Fruit fly (Drosophila melanogaster): Measurements from ENCODE around the gene tna.
A peak's percentile ranks its signal among the peaks of the same experiment; 100 is the strongest.

DNA sequence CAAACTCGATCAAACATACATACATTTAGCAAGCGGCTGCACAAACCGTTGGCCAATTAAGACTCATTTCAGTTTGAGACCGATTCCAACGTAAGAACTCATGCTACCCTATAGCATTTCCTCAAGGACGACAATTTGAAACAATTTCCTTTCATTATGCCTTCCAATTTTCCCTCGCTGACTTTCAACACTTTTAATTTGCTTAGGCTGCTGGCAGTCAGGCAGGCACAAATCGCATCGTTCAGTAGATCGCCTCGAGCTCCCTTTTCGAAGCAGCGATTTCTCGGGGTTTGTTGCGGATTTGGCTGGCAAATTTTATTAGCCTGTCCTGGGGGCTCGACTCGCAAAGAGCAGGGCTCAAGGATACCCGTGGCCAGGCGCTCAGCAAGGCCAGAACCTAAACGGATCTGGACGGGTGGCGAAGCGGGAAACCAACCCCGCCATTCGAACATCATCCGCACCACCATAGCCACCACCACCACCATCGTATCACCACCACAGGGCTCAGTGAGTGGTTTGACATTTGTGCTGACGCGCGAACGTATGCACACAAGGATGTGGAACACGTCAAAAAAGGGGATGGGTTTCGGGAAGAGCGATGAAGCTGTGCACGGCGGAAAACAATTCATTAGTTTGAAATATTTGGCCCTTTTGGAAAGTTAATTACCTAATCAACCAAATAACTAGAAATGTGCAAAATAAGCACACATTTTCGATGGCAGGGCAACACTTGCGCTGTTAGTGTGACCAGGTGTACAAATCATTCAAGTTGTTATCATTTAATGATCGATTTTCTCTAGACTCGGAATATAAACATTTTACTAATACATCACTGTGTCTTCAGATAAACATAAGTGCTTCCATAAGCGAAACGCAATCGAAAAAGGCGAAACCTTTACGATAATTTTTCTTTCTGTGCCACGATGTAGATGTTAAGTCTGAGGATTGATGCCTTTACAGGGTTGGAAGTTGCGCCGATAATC lies 9.5 kb downstream of the tna start:
- no peak for TF ChIP-seq br (optimal IDR thresholded peaks at IDR 0.05)
- TF ChIP-seq CG13287 (GFP tag; IDR thresholded peaks at IDR 0.05; ENCODE audit: partially characterized antibody), result no peak
- TF ChIP-seq CG5180 (GFP tag; optimal IDR thresholded peaks at IDR 0.05), result peak; percentile 17
- peak; percentile 60 for TF ChIP-seq row (GFP tag; IDR thresholded peaks at IDR 0.05)
- TF ChIP-seq Ets65A (GFP tag), result peak; percentile 92
- TF ChIP-seq chinmo (GFP tag; IDR thresholded peaks at IDR 0.05; ENCODE audit: partially characterized antibody), result no peak
- TF ChIP-seq CG14965 (GFP tag; optimal IDR thresholded peaks at IDR 0.05; ENCODE audit: borderline replicate concordance), result no peak

All from whole organism, embryonic.